Worm (Caenorhabditis elegans): ENCODE data around the gene T28C6.10.

DNA sequence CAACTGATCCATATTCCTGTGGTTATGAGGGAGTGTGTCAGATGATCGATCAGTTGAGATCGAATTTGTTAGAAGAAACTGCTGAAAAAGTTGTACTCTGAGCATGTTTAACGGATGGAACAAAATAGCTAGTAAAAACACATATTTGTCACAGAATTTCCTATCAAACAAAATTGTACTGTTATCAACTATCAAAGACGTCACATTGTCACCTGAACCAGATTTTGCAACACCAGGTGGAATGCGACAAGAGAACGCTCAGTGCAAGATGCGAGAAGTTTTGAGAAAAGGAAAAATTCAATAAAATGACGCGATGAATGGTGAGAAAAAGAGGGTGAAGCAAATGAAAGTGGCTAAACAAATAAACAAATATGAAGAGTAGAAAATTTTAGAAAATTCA, 49.8 kb downstream of the T28C6.10 start:
- no peak for TF ChIP-seq F49E8.2 (tag; optimal IDR thresholded peaks at IDR 0.05; ENCODE audit: insufficient read depth)
- no peak for TF ChIP-seq F23B12.7 (tag; optimal IDR thresholded peaks at IDR 0.05; ENCODE audit: insufficient read depth)
- TF ChIP-seq unc-62 (GFP tag; optimal IDR thresholded peaks at IDR 0.05) = no peak
- TF ChIP-seq snpc-3.4 (tag; optimal IDR thresholded peaks at IDR 0.05) = no peak
- TF ChIP-seq lin-40 (tag; optimal IDR thresholded peaks at IDR 0.05) = no peak
- no peak for TF ChIP-seq pbrm-1 (GFP tag; IDR thresholded peaks at IDR 0.05)
- no peak; the same call in 1 of the 2 replicates for TF ChIP-seq dox-1 (GFP tag; IDR thresholded peaks at IDR 0.05)
- no peak for TF ChIP-seq hlh-26 (GFP tag; conservative IDR thresholded peaks at IDR 0.05)
- TF ChIP-seq him-1 (tag; optimal IDR thresholded peaks at IDR 0.05) = no peak
- no peak for TF ChIP-seq let-526 (GFP tag; IDR thresholded peaks at IDR 0.05)

Measured in whole organism, young adult.